Worm (Caenorhabditis elegans) whole organism, early embryonic: Measurements from ENCODE around the gene srg-41.

Source experiments
- B0310.2 ChIP-seq: sonication (generic microtip); optimal IDR thresholded peaks from 2 replicates; lab custom pipeline; 2016; ENCODE audit warnings: mild to moderate bottlenecking, missing genetic modification characterization, missing compliant biosample characterization
- ama-1 ChIP-seq: fragments of 150-350 bp; optimal IDR thresholded peaks from 2 replicates; lab custom pipeline; 2014
- ceh-36 ChIP-seq: sonication (generic microtip); optimal IDR thresholded peaks from 2 replicates; lab custom pipeline; 2016; ENCODE audit warnings: missing genetic modification characterization, inconsistent platforms, missing compliant biosample characterization
- ets-7 ChIP-seq: sonication (generic microtip); optimal IDR thresholded peaks from 2 replicates; lab custom pipeline; 2016; ENCODE audit warnings: missing genotype, missing genetic modification characterization, missing compliant biosample characterization
- hmg-4 ChIP-seq: fragments of 200-800 bp; sonication (Bioruptor generic); optimal IDR thresholded peaks from 2 replicates; lab custom pipeline; 2018; ENCODE audit warnings: mild to moderate bottlenecking, missing genetic modification characterization, missing compliant biosample characterization
- pes-1 ChIP-seq: fragments of 200-800 bp; sonication (Bioruptor generic); IDR thresholded peaks from 2 replicates; pipeline ENCODE4 v1.3.6; 2022; ENCODE audit warnings: missing genetic modification reagents, missing genetic modification characterization, missing compliant biosample characterization
- tbx-37 ChIP-seq: fragments of 200-800 bp; sonication (Bioruptor generic); conservative IDR thresholded peaks from 2 replicates; pipeline ENCODE4 v1.3.6; 2022; ENCODE audit warnings: missing genetic modification reagents, missing genetic modification characterization, missing compliant biosample characterization

DNA sequence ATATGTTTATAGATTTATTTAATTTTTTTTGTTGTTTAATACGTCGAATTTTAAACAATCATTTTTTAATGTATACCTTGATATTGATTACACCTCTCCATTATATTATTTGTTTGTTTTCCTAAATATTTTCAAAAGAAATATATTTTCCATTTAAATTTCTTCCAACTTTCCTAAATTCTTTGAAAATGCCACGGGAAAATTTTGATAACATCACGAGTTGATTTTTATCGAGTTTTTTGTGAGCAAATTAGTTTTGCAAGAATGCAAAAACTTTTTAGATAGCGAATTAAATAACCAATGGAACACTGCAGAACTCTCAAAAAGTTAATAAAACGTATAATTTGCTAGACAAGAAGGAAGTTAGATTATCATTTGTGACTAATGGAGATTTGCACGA, 3.7 kb downstream of the srg-41 start, which contains the start of gene srg-42:
- no peak for TF ChIP-seq ceh-36
- TF ChIP-seq hmg-4 (GFP tag; lab: Kevin White, UChicago): no peak
- TF ChIP-seq ama-1 (lab: Kevin White, UChicago): no peak
- TF ChIP-seq ets-7: no peak
- TF ChIP-seq B0310.2 (tag; lab: Kevin White, UChicago): no peak
- no peak for TF ChIP-seq pes-1 (GFP tag; lab: Robert Waterston, UW)
- TF ChIP-seq tbx-37: no peak
